Worm (Caenorhabditis elegans): Measurements from ENCODE around the gene elpc-4.

- TF ChIP-seq flt-1 (GFP tag; IDR thresholded peaks at IDR 0.05) (no peak), ets-7 (tag; optimal IDR thresholded peaks at IDR 0.05) (no peak), ama-1 (optimal IDR thresholded peaks at IDR 0.05) (no peak), hmg-4 (GFP tag; optimal IDR thresholded peaks at IDR 0.05) (no peak), aly-1 (tag; optimal IDR thresholded peaks at IDR 0.05) (no peak), B0310.2 (tag; optimal IDR thresholded peaks at IDR 0.05) (no peak), sea-1 (GFP tag; conservative IDR thresholded peaks at IDR 0.05) (no peak), pes-1 (GFP tag; IDR thresholded peaks at IDR 0.05) (no peak), tbx-11 (GFP tag; IDR thresholded peaks at IDR 0.05) (no peak), tbx-37 (GFP tag; conservative IDR thresholded peaks at IDR 0.05) (no peak)
Observed at ce11 chrIV:8022035-8022673, 5.4 kb downstream of the elpc-4 start, which contains the start of gene C26B2.2.
